Worm (Caenorhabditis elegans): ENCODE measurements around the gene str-139.

The str-139 gene

DNA sequence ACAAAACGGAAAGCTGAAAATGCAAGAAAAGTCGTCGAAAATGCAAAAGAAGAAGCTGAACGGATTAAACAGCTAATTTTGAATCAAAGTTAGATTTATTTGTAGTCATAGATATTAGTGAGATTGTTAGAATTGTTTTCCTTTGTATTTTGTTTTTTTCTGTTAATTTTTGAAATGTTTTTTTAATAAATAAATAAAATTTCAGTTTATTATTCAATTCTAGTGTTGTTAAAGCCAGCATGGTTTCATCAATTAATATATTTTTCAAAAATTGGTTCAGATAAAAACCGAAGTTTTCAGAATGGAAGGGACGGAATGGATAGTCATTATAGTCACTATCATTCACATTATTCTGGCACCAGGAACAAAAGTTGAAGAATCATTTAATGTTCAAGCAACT, 27.2 kb downstream of the str-139 start, which contains the start of gene algn-12:
Gene algn-12 (plus strand): TSS at position 301 of the 400 bp plus-strand sequence.
- no peak for TF ChIP-seq mab-5 (tag; optimal IDR thresholded peaks at IDR 0.05)
- TF ChIP-seq sptf-1 (tag; optimal IDR thresholded peaks at IDR 0.05), result no peak
- no peak for TF ChIP-seq lsy-2 (tag; optimal IDR thresholded peaks at IDR 0.05)
- no peak for TF ChIP-seq nhr-12 (tag; optimal IDR thresholded peaks at IDR 0.05)
- TF ChIP-seq ham-2 (GFP tag; optimal IDR thresholded peaks at IDR 0.05), result no peak
- TF ChIP-seq nhr-28 (tag; optimal IDR thresholded peaks at IDR 0.05), result no peak
- no peak for TF ChIP-seq ceh-43 (GFP tag; optimal IDR thresholded peaks at IDR 0.05)
- TF ChIP-seq unc-62 (GFP tag; optimal IDR thresholded peaks at IDR 0.05), result no peak
- TF ChIP-seq tbx-8 (GFP tag; optimal IDR thresholded peaks at IDR 0.05), result no peak
- TF ChIP-seq elt-1 (tag; optimal IDR thresholded peaks at IDR 0.05; ENCODE audit: borderline replicate concordance, insufficient read depth), result no peak
- no peak for TF ChIP-seq nhr-237 (tag; optimal IDR thresholded peaks at IDR 0.05)
- no peak for TF ChIP-seq elt-3 (tag; optimal IDR thresholded peaks at IDR 0.05)
- TF ChIP-seq nhr-76 (tag; optimal IDR thresholded peaks at IDR 0.05), result no peak
- TF ChIP-seq drap-1 (GFP tag; optimal IDR thresholded peaks at IDR 0.05), result no peak
- TF ChIP-seq ceh-39 (tag; optimal IDR thresholded peaks at IDR 0.05), result no peak
- TF ChIP-seq pha-4 (tag; optimal IDR thresholded peaks at IDR 0.05), result no peak
- TF ChIP-seq lin-13 (tag; optimal IDR thresholded peaks at IDR 0.05), result no peak
- TF ChIP-seq mls-2 (tag; optimal IDR thresholded peaks at IDR 0.05), result no peak
- no peak for TF ChIP-seq bed-3 (GFP tag; optimal IDR thresholded peaks at IDR 0.05)
- no peak for TF ChIP-seq ztf-11 (tag; optimal IDR thresholded peaks at IDR 0.05)

- peak; percentile 54 for TF ChIP-seq mep-1 (tag; optimal IDR thresholded peaks at IDR 0.05)
- no peak for TF ChIP-seq nhr-76 (tag; optimal IDR thresholded peaks at IDR 0.05)
- TF ChIP-seq lsy-2 (tag; optimal IDR thresholded peaks at IDR 0.05), result peak; percentile 47
- peak; percentile 49 for TF ChIP-seq ces-1 (GFP tag; optimal IDR thresholded peaks at IDR 0.05)
- TF ChIP-seq elt-3 (tag; optimal IDR thresholded peaks at IDR 0.05), result no peak
- TF ChIP-seq lin-13 (tag; optimal IDR thresholded peaks at IDR 0.05), result no peak
Observed at ce11 chrV:8031121-8031520, 30.9 kb downstream of the str-139 start, which contains the start of gene vars-1. Gene vars-1 (plus strand): TSS chrV:8031411.

ce11 chrV:8028825-8029489, 33.0 kb downstream of the str-139 start, which contains the start of gene oma-2:
Gene oma-2 (plus strand): TSS chrV:8029439.
- no peak for TF ChIP-seq unc-39 (tag; optimal IDR thresholded peaks at IDR 0.05)
- TF ChIP-seq ceh-39 (tag; optimal IDR thresholded peaks at IDR 0.05), result no peak
- no peak for TF ChIP-seq zip-8 (tag; optimal IDR thresholded peaks at IDR 0.05)

DNA sequence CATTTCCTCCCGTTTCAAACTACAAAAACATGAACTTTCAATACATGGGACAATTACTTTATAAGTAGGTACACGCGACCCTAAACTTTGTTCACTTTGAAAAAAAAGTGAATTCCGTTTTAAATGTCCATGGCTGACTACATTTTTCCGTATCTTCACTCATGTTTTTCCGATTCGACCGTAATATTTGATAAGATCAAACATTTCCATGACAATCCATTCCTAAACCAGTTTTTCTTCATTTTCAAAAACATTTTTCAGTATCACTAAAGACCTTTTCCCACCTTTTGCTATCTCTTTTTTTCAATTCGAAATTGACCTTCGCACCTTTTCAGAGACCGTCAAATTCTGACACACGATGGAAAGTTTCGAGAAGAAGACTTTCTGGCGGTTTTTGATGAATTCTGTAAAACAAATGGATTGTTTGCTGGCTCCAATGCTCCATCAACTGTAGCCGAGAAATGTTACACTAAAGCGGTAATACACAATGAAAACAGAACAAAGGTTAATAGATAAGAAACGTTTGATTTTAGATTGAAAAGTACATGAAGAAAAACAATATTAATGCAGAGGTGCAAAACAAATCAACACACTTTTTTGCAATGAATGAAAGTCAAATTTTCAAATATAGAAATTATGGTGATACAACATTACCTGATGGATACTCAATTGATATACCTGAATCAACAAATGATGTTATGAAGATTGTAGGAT, 34.4 kb downstream of the str-139 start:
- TF ChIP-seq mab-5 (tag; optimal IDR thresholded peaks at IDR 0.05) (no peak), cnd-1 (tag; optimal IDR thresholded peaks at IDR 0.05) (no peak), nhr-2 (tag; optimal IDR thresholded peaks at IDR 0.05) (no peak), lin-32 (GFP tag; optimal IDR thresholded peaks at IDR 0.05) (no peak), lsy-2 (tag; optimal IDR thresholded peaks at IDR 0.05) (no peak), drap-1 (GFP tag; optimal IDR thresholded peaks at IDR 0.05) (no peak), bed-3 (GFP tag; optimal IDR thresholded peaks at IDR 0.05) (no peak), nhr-12 (tag; optimal IDR thresholded peaks at IDR 0.05) (no peak), flh-1 (GFP tag; optimal IDR thresholded peaks at IDR 0.05) (no peak), ces-1 (GFP tag; optimal IDR thresholded peaks at IDR 0.05) (no peak), mep-1 (tag; optimal IDR thresholded peaks at IDR 0.05) (no peak), elt-3 (tag; optimal IDR thresholded peaks at IDR 0.05) (no peak), ham-2 (GFP tag; optimal IDR thresholded peaks at IDR 0.05) (no peak), ztf-11 (tag; optimal IDR thresholded peaks at IDR 0.05) (no peak), nhr-237 (tag; optimal IDR thresholded peaks at IDR 0.05) (no peak), lin-13 (tag; optimal IDR thresholded peaks at IDR 0.05) (no peak), snpc-4 (tag; optimal IDR thresholded peaks at IDR 0.05) (no peak), ceh-83 (GFP tag; optimal IDR thresholded peaks at IDR 0.05) (no peak), sem-2 (GFP tag; optimal IDR thresholded peaks at IDR 0.05) (no peak), blmp-1 (tag; optimal IDR thresholded peaks at IDR 0.05) (no peak)
